Fruit fly (Drosophila melanogaster) whole organism, embryonic: ENCODE measurements around the gene CG17839.

Source experiments
- Asciz ChIP-seq: fragments of 200-800 bp; sonication (Bioruptor generic); optimal IDR thresholded peaks from 2 replicates; lab custom pipeline; 2017; ENCODE audit warnings: missing biosample characterization, mild to moderate bottlenecking, missing genetic modification characterization, missing genetic modification reagents
- Awh ChIP-seq: fragments of 200-800 bp; sonication (Bioruptor generic); IDR thresholded peaks from 2 replicates; pipeline ENCODE4, ENCODE4 v1.3.6; 2022; ENCODE audit warnings: missing biosample characterization, missing genetic modification characterization
- Bgb ChIP-seq: fragments of 200-800 bp; sonication (Bioruptor generic); IDR thresholded peaks from 2 replicates; pipeline ENCODE4 v1.3.6; 2022; ENCODE audit warnings: missing biosample characterization, missing genetic modification characterization; ENCODE audit not compliant: partially characterized antibody
- CG10209 ChIP-seq: fragments of 200-800 bp; sonication (Bioruptor generic); optimal IDR thresholded peaks from 3 replicates; lab custom pipeline; 2017; ENCODE audit warnings: missing biosample characterization, mild to moderate bottlenecking, missing genetic modification characterization, missing genetic modification reagents
- CG10462 ChIP-seq: fragments of 200-800 bp; sonication (Bioruptor generic); optimal IDR thresholded peaks from 2 replicates; lab custom pipeline; 2016; ENCODE audit warnings: missing biosample characterization, missing genetic modification characterization
- CG10979 ChIP-seq: fragments of 200-800 bp; sonication (Bioruptor generic); optimal IDR thresholded peaks from 2 replicates; lab custom pipeline; 2018; ENCODE audit warnings: missing biosample characterization, mild to moderate bottlenecking, missing genetic modification characterization, moderate library complexity
- CG11085 ChIP-seq: fragments of 200-800 bp; sonication (Bioruptor generic); IDR thresholded peaks from 2 replicates; pipeline ENCODE4 v1.3.6; 2022; ENCODE audit warnings: missing biosample characterization, missing genetic modification characterization
- CG11398 ChIP-seq: fragments of 200-800 bp; sonication (Bioruptor generic); optimal IDR thresholded peaks from 2 replicates; lab custom pipeline; 2016; ENCODE audit warnings: missing biosample characterization, missing genetic modification characterization
- CG11695 ChIP-seq: fragments of 200-800 bp; sonication (Bioruptor generic); IDR thresholded peaks from 3 replicates; pipeline ENCODE4 v1.3.6; 2022; ENCODE audit warnings: missing biosample characterization, missing genetic modification characterization
- CG12219 ChIP-seq: fragments of 200-800 bp; sonication (Bioruptor generic); optimal IDR thresholded peaks from 3 replicates; lab custom pipeline; 2018; ENCODE audit warnings: missing biosample characterization, mild to moderate bottlenecking, missing genetic modification characterization
- CG14965 ChIP-seq: fragments of 200-800 bp; sonication (Bioruptor generic); optimal IDR thresholded peaks from 2 replicates; lab custom pipeline; 2016; ENCODE audit warnings: missing biosample characterization, missing genetic modification characterization, borderline replicate concordance
- CG1602 ChIP-seq: fragments of 200-800 bp; sonication (Bioruptor generic); optimal IDR thresholded peaks from 3 replicates; lab custom pipeline; 2016; ENCODE audit warnings: missing biosample characterization, missing genetic modification characterization
- CG16779 ChIP-seq: fragments of 200-800 bp; sonication (Bioruptor generic); IDR thresholded peaks from 2 replicates; pipeline ENCODE4 v1.3.6; 2022; ENCODE audit warnings: missing biosample characterization, missing genetic modification characterization
- CG18011 ChIP-seq: fragments of 200-800 bp; sonication (Bioruptor generic); optimal IDR thresholded peaks from 2 replicates; lab custom pipeline; 2017; ENCODE audit warnings: missing biosample characterization, missing genetic modification characterization, mild to moderate bottlenecking, moderate library complexity, missing genotype
- CG2116 ChIP-seq: fragments of 200-800 bp; sonication (Bioruptor generic); optimal IDR thresholded peaks from 3 replicates; lab custom pipeline; 2018; ENCODE audit warnings: missing biosample characterization, mild to moderate bottlenecking, missing genetic modification characterization
- CG2129 ChIP-seq: fragments of 200-800 bp; sonication (Bioruptor generic); IDR thresholded peaks from 2 replicates; pipeline ENCODE4 v1.3.6; 2022; ENCODE audit warnings: missing biosample characterization, missing genetic modification characterization; ENCODE audit not compliant: partially characterized antibody
- CG31224 ChIP-seq: fragments of 200-800 bp; sonication (Bioruptor generic); IDR thresholded peaks from 2 replicates; pipeline ENCODE4 v1.3.6; 2022; ENCODE audit warnings: missing biosample characterization, missing genetic modification characterization
- CG3726 ChIP-seq: fragments of 200-800 bp; sonication (Bioruptor generic); IDR thresholded peaks from 3 replicates; pipeline ENCODE4, ENCODE4 v1.3.6; 2022; ENCODE audit warnings: missing biosample characterization, missing genetic modification characterization
- CG6689 ChIP-seq: fragments of 200-800 bp; sonication (Bioruptor generic); IDR thresholded peaks from 2 replicates; pipeline ENCODE4 v1.3.6; 2022; ENCODE audit warnings: missing biosample characterization, missing genetic modification characterization
- CG6791 ChIP-seq: fragments of 200-800 bp; sonication (Bioruptor generic); IDR thresholded peaks from 3 replicates; pipeline ENCODE4 v1.3.6; 2022; ENCODE audit warnings: missing biosample characterization, missing genetic modification characterization; ENCODE audit not compliant: partially characterized antibody
- CG7839 ChIP-seq: fragments of 200-800 bp; sonication (Bioruptor generic); optimal IDR thresholded peaks from 3 replicates; lab custom pipeline; 2018; ENCODE audit warnings: missing biosample characterization, mild to moderate bottlenecking, missing genetic modification characterization, moderate library complexity
- CG7987 ChIP-seq: fragments of 200-800 bp; sonication (Bioruptor generic); optimal IDR thresholded peaks from 2 replicates; lab custom pipeline; 2018; ENCODE audit warnings: missing biosample characterization, mild to moderate bottlenecking, missing genetic modification characterization, moderate library complexity
- H2.0 ChIP-seq: fragments of 200-800 bp; sonication (Bioruptor generic); IDR thresholded peaks from 2 replicates; pipeline ENCODE4 v1.3.6; 2022; ENCODE audit warnings: missing biosample characterization, missing genetic modification characterization
- Hr39 ChIP-seq: fragments of >200 bp; optimal IDR thresholded peaks from 2 replicates; lab custom pipeline; 2017
- Lim3 ChIP-seq: fragments of 200-800 bp; sonication (Bioruptor generic); IDR thresholded peaks from 2 replicates; pipeline ENCODE4 v1.3.6; 2022; ENCODE audit warnings: missing biosample characterization, missing genetic modification characterization
- Nf-YC ChIP-seq: fragments of 200-800 bp; optimal IDR thresholded peaks from 3 replicates; lab custom pipeline; 2019; ENCODE audit warnings: missing biosample characterization, mild to moderate bottlenecking, missing genetic modification characterization, moderate library complexity
- Oli ChIP-seq: fragments of 200-800 bp; sonication (Bioruptor generic); optimal IDR thresholded peaks from 2 replicates; lab custom pipeline; 2018; ENCODE audit warnings: missing biosample characterization, mild to moderate bottlenecking, missing genetic modification characterization, moderate library complexity
- Spps ChIP-seq: fragments of 200-800 bp; sonication (Bioruptor generic); optimal IDR thresholded peaks from 2 replicates; lab custom pipeline; 2018; ENCODE audit warnings: missing biosample characterization, mild to moderate bottlenecking, missing genetic modification characterization
- Xbp1 ChIP-seq: fragments of 200-800 bp; sonication (Bioruptor generic); optimal IDR thresholded peaks from 3 replicates; lab custom pipeline; 2016; ENCODE audit warnings: missing biosample characterization, mild to moderate bottlenecking, missing genetic modification characterization
- ash1 ChIP-seq: fragments of 200-800 bp; sonication (Bioruptor generic); optimal IDR thresholded peaks from 2 replicates; lab custom pipeline; 2018; ENCODE audit warnings: missing biosample characterization, mild to moderate bottlenecking, missing genetic modification characterization
- br ChIP-seq: fragments of >200 bp; optimal IDR thresholded peaks from 2 replicates; lab custom pipeline; 2017
- chif ChIP-seq, 2 experiments: fragments of 200-800 bp; sonication (Bioruptor generic); optimal IDR thresholded peaks; 3 replicates each; lab custom pipeline; 2016; ENCODE audit warnings: missing biosample characterization in 2 of 2, missing genetic modification characterization in 2 of 2
- chm ChIP-seq: fragments of 200-800 bp; sonication (Bioruptor generic); IDR thresholded peaks from 2 replicates; pipeline ENCODE4 v1.3.6; 2022; ENCODE audit warnings: missing biosample characterization, missing genetic modification characterization
- dan ChIP-seq: fragments of 200-800 bp; sonication (Bioruptor generic); IDR thresholded peaks from 2 replicates; pipeline ENCODE4 v1.3.6; 2022; ENCODE audit warnings: missing biosample characterization, missing genetic modification characterization
- dati ChIP-seq: fragments of 200-800 bp; sonication (Bioruptor generic); IDR thresholded peaks from 2 replicates; pipeline ENCODE4 v1.3.6; 2022; ENCODE audit warnings: missing biosample characterization, missing genetic modification characterization
- fd64A ChIP-seq: fragments of 200-800 bp; sonication (Bioruptor generic); optimal IDR thresholded peaks from 3 replicates; lab custom pipeline; 2018; ENCODE audit warnings: missing biosample characterization, mild to moderate bottlenecking, missing genetic modification characterization
- ham ChIP-seq: fragments of 200-800 bp; sonication (Bioruptor generic); IDR thresholded peaks from 2 replicates; pipeline ENCODE4 v1.3.6; 2022; ENCODE audit warnings: missing biosample characterization, missing genetic modification characterization
- insv ChIP-seq, 2 experiments: fragments of 200-800 bp; sonication (Bioruptor generic); optimal IDR thresholded peaks; 3 replicates each; lab custom pipeline; 2016 to 2018; ENCODE audit warnings: missing biosample characterization in 2 of 2, missing genetic modification characterization in 2 of 2
- jumu ChIP-seq: fragments of 200-800 bp; sonication (Bioruptor generic); optimal IDR thresholded peaks from 3 replicates; lab custom pipeline; 2016; ENCODE audit warnings: missing biosample characterization, missing genetic modification characterization
- kay ChIP-seq: fragments of 200-800 bp; sonication (Bioruptor generic); optimal IDR thresholded peaks from 2 replicates; lab custom pipeline; 2016; ENCODE audit warnings: missing biosample characterization, missing genetic modification characterization
- lab ChIP-seq: fragments of 200-800 bp; sonication (Bioruptor generic); optimal IDR thresholded peaks from 3 replicates; lab custom pipeline; 2017; ENCODE audit warnings: missing biosample characterization, missing genetic modification characterization, mild to moderate bottlenecking, moderate library complexity, missing genetic modification reagents
- onecut ChIP-seq: fragments of 200-800 bp; sonication (Bioruptor generic); IDR thresholded peaks from 2 replicates; pipeline ENCODE4 v1.3.6; 2022; ENCODE audit warnings: missing biosample characterization, missing genetic modification characterization
- pan ChIP-seq, 4 experiments: fragments of >200 bp in 3 of 4; fragments of 200-800 bp in 1 of 4; sonication (Bioruptor generic) in 1 of 4; optimal IDR thresholded peaks in 3 of 4; IDR thresholded peaks in 1 of 4; 2 replicates each; pipeline versions ENCODE4 v1.3.6 to Lab custom; 2017 to 2022; ENCODE audit warnings: missing biosample characterization in 2 of 4, missing genetic modification characterization in 2 of 4, mixed read lengths in 1 of 4
- slp2 ChIP-seq: fragments of 200-800 bp; sonication (Bioruptor generic); optimal IDR thresholded peaks from 2 replicates; lab custom pipeline; 2016; ENCODE audit warnings: missing biosample characterization, missing genetic modification characterization
- so ChIP-seq: fragments of 200-800 bp; sonication (Bioruptor generic); IDR thresholded peaks from 3 replicates; pipeline ENCODE4 v1.3.6; 2022; ENCODE audit warnings: missing biosample characterization, missing genetic modification characterization
- trh ChIP-seq: fragments of 200-800 bp; sonication (Bioruptor generic); optimal IDR thresholded peaks from 2 replicates; lab custom pipeline; 2016; ENCODE audit warnings: missing biosample characterization, missing genetic modification characterization
- vfl ChIP-seq: fragments of 200-800 bp; sonication (Bioruptor generic); optimal IDR thresholded peaks from 2 replicates; lab custom pipeline; 2016; ENCODE audit warnings: missing biosample characterization, missing genetic modification characterization
- vvl ChIP-seq: fragments of 200-800 bp; sonication (Bioruptor generic); IDR thresholded peaks from 2 replicates; pipeline ENCODE4 v1.3.6; 2022; ENCODE audit warnings: missing biosample characterization, missing genetic modification characterization
- yki ChIP-seq: fragments of >200 bp; optimal IDR thresholded peaks from 3 replicates; lab custom pipeline; 2018

Gene CG17839

DNA sequence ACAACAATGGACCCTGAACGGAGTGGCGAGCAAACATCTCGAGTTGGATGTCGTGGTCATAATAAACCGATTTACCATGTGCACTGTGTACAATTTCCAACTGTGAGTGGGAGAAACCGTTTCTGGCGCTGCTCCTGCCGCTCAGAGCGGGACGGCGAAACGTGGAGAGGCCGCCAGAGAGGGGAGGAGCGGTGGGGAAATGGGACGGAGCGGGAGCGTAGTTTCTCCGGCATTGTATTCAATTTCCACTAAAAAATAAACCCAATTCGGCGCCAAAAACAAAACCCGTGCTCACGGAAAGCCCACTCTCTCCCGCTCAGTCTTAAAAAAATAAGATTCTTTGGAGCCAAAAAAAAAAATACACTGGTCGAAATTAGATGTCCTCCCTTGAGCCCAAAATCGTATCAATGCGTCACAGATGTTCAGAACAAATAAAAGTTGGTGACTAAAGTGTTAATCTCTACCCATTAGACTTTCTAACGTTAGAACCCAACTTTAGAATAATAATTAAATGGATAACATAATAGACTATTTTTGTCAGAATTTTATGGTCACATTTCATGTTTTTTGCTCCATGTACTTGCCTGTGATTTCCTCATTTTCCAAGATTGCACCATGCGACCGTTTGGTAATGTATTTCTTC lies 44.8 kb upstream of the CG17839 start (continued):
- TF ChIP-seq CG7839 (tag; lab: Kevin White, UChicago): peak; percentile 76
- TF ChIP-seq vfl (GFP tag; lab: Kevin White, UChicago): peak; percentile 19
- peak; percentile 77 for TF ChIP-seq Oli (tag; lab: Kevin White, UChicago)
- no peak for TF ChIP-seq Lim3 (GFP tag; lab: Robert Waterston, UW)
- TF ChIP-seq ash1: no peak
- peak; percentile 55; the same call in 2 of the 3 replicates for TF ChIP-seq so (GFP tag; lab: Robert Waterston, UW)
- TF ChIP-seq onecut (GFP tag; lab: Robert Waterston, UW): peak; percentile 57
- TF ChIP-seq dati (GFP tag; lab: Robert Waterston, UW): no peak
- TF ChIP-seq ham (GFP tag; lab: Robert Waterston, UW): no peak
- TF ChIP-seq CG1602 (GFP tag; lab: Kevin White, UChicago): peak; percentile 66
- TF ChIP-seq CG11085 (GFP tag; lab: Robert Waterston, UW): peak; percentile 27; the same call in 1 of the 2 replicates
- TF ChIP-seq CG6689 (GFP tag; lab: Robert Waterston, UW): peak; percentile 52
- peak; percentile 76 for TF ChIP-seq yki (lab: Kevin White, UChicago)
- TF ChIP-seq Asciz (GFP tag; lab: Kevin White, UChicago): peak; percentile 66
- TF ChIP-seq CG11398 (GFP tag; lab: Kevin White, UChicago): no peak
- peak; percentile 27 for TF ChIP-seq Spps (tag; lab: Kevin White, UChicago)
- TF ChIP-seq fd64A (GFP tag; lab: Kevin White, UChicago): no peak
- no peak for TF ChIP-seq Hr39 (lab: Kevin White, UChicago)
- peak; percentile 59 for TF ChIP-seq jumu
- TF ChIP-seq Awh (GFP tag; lab: Robert Waterston, UW): peak; percentile 47; the same call in 1 of the 2 replicates
- TF ChIP-seq Bgb (GFP tag; lab: Robert Waterston, UW): no peak; the same call in 1 of the 2 replicates
- peak; percentile 14 for TF ChIP-seq trh
- TF ChIP-seq kay (GFP tag; lab: Kevin White, UChicago): peak; percentile 59
- no peak for TF ChIP-seq pan (optimal IDR thresholded peaks at IDR 0.05; lab: Kevin White, UChicago)
- peak in 1 of 2 experiments; percentile 70 for TF ChIP-seq pan (GFP tag; optimal IDR thresholded peaks at IDR 0.05 in 1 of 2, IDR thresholded peaks at IDR 0.05 in 1 of 2)
- TF ChIP-seq H2.0: peak; percentile 55; the same call in 1 of the 2 replicates
- no peak for TF ChIP-seq dan (GFP tag; lab: Robert Waterston, UW)
- no peak for TF ChIP-seq Nf-YC
- peak; percentile 48 for TF ChIP-seq CG12219 (GFP tag; lab: Kevin White, UChicago)
- no peak for TF ChIP-seq insv (GFP tag; optimal IDR thresholded peaks at IDR 0.05; lab: Kevin White, UChicago)
- TF ChIP-seq lab (GFP tag; lab: Kevin White, UChicago): peak; percentile 58
- no peak for TF ChIP-seq CG3726 (GFP tag; lab: Robert Waterston, UW)
- TF ChIP-seq CG7987 (GFP tag; lab: Kevin White, UChicago): no peak
- TF ChIP-seq CG10462 (GFP tag; lab: Kevin White, UChicago): peak; percentile 46
- TF ChIP-seq slp2 (GFP tag; lab: Kevin White, UChicago): peak; percentile 58
- TF ChIP-seq CG11695: peak; percentile 60; the same call in 2 of the 3 replicates
- TF ChIP-seq CG16779: 0 out of 2 replicates have a peak, but pooled peaks have one; percentile 56
- peak; percentile 60 for TF ChIP-seq vvl
- 0 out of 3 replicates have a peak, but pooled peaks have one; percentile 44 for TF ChIP-seq CG6791 (GFP tag; lab: Robert Waterston, UW)
- peak; percentile 30 for TF ChIP-seq CG18011 (GFP tag; lab: Kevin White, UChicago)
- TF ChIP-seq CG31224 (GFP tag; lab: Robert Waterston, UW): no peak
- no peak for TF ChIP-seq CG14965 (GFP tag; lab: Kevin White, UChicago)
- TF ChIP-seq chm: peak; percentile 6; the same call in 1 of the 2 replicates
- peak; percentile 35 for TF ChIP-seq CG2116
- TF ChIP-seq br (lab: Kevin White, UChicago): no peak
- peak; percentile 61 to 63 for TF ChIP-seq chif (GFP tag; optimal IDR thresholded peaks at IDR 0.05; lab: Kevin White, UChicago)
- peak; percentile 75 for TF ChIP-seq CG10979
- peak; percentile 65 for TF ChIP-seq CG10209 (GFP tag; lab: Kevin White, UChicago)
- TF ChIP-seq CG2129: no peak
- peak; percentile 80 for TF ChIP-seq Xbp1 (GFP tag; lab: Kevin White, UChicago)
